Worm (Caenorhabditis elegans): ENCODE results near the gene svh-2.
A peak's percentile ranks its signal among the peaks of the same experiment; 100 is the strongest.

svh-2 gene

DNA sequence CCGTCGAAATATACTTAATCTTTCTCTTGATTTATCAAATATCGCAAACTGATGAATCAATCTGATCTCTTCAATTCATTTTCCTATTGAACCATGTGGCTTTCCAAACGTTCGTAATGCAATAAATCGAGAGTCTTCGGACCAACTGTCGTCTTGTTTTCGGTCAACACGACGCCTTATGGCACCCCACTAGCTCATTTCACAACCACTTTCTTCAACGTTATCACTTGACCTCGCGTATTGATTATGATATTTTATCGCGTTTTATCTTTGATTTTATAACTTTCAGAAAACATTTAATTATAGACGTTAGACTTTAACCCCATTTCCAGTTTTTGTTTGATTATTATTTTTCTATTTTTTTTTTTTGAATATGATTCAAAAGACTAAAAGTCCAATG is 43.3 kb upstream of the svh-2 start (continued):
- TF ChIP-seq nhr-11 (tag; optimal IDR thresholded peaks at IDR 0.05) (peak; percentile 24), dmd-6 (GFP tag; IDR thresholded peaks at IDR 0.05) (0 out of 2 replicates have a peak, but pooled peaks have one; percentile 7), pqm-1 (tag; optimal IDR thresholded peaks at IDR 0.05) (no peak), F37D6.2 (tag; optimal IDR thresholded peaks at IDR 0.05) (no peak)

DNA sequence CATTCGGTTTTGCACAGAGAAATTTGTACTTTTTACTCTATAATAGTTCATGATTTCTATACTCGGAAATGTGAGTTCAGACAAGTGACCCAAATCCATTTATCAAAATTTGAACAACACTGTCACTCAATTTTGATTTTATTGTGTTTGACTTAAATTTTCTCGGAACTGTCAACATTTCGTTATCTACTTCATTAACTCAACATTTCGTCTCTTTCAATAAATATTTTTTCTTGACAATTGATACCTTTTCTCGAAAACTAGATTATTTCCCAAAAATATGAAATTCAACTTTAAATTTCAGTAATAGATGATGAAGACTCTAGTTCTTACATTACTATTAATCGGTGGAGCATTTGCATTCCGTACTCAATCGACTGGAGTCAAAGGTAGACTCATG is 42.5 kb upstream of the svh-2 start, which contains the start of gene ttr-36:
TSS of gene ttr-36 (plus strand) at position 301 of the 400 bp plus-strand sequence.
- TF ChIP-seq spr-1 (tag; optimal IDR thresholded peaks at IDR 0.05): no peak
- TF ChIP-seq madf-9 (GFP tag; conservative IDR thresholded peaks at IDR 0.05): no peak
- TF ChIP-seq pqm-1 (tag; optimal IDR thresholded peaks at IDR 0.05): no peak
- TF ChIP-seq hif-1 (tag; optimal IDR thresholded peaks at IDR 0.05): no peak
- TF ChIP-seq arid-1 (GFP tag; conservative IDR thresholded peaks at IDR 0.05): no peak
- TF ChIP-seq mes-2 (tag; optimal IDR thresholded peaks at IDR 0.05; ENCODE audit: poor library complexity, severe bottlenecking): no peak
- TF ChIP-seq ceh-20 (GFP tag; IDR thresholded peaks at IDR 0.05): no peak
- TF ChIP-seq dmd-6 (GFP tag; IDR thresholded peaks at IDR 0.05): peak; percentile 39; the same call in 1 of the 2 replicates
- no peak for TF ChIP-seq nhr-6 (tag; optimal IDR thresholded peaks at IDR 0.05)
- no peak for TF ChIP-seq lin-1 (GFP tag; IDR thresholded peaks at IDR 0.05)
- no peak for TF ChIP-seq nhr-25 (tag; optimal IDR thresholded peaks at IDR 0.05; ENCODE audit: borderline replicate concordance, insufficient read depth)
- TF ChIP-seq spr-3 (GFP tag; optimal IDR thresholded peaks at IDR 0.05): no peak
- no peak for TF ChIP-seq saeg-2 (GFP tag; IDR thresholded peaks at IDR 0.05)
- TF ChIP-seq jun-1 (tag; optimal IDR thresholded peaks at IDR 0.05): no peak
- TF ChIP-seq nhr-42 (GFP tag; IDR thresholded peaks at IDR 0.05): no peak
- TF ChIP-seq daf-16 (GFP tag; optimal IDR thresholded peaks at IDR 0.05): no peak
- peak; percentile 68 for TF ChIP-seq daf-16 (tag; optimal IDR thresholded peaks at IDR 0.05)

DNA sequence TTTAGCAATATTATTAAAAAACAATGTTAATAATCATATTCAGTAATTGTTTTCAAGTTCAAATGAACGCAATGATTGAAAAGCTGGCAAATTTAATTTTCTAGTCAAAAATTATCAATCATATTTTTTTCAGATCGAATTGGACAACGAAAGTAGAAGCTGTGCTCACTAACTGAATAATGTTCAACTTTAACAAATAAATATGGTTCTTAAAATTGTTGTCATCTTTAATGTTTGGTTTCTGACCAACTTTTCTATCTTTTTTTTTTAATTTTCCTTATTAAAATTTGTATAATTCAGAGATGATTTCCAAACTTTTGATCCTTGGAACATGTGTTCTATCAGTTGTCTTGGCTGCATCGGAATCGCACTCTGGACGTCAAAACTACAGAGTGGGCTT is 41.1 kb upstream of the svh-2 start, which contains the start of gene ttr-35:
TSS of gene ttr-35 (plus strand) at position 301 of the 400 bp plus-strand sequence.
- TF ChIP-seq saeg-2 (GFP tag; IDR thresholded peaks at IDR 0.05) (no peak), ceh-44 (GFP tag; IDR thresholded peaks at IDR 0.05) (no peak), nhr-6 (tag; optimal IDR thresholded peaks at IDR 0.05) (no peak), vab-7 (GFP tag; IDR thresholded peaks at IDR 0.05) (no peak), egl-27 (tag; optimal IDR thresholded peaks at IDR 0.05) (no peak), ZK546.5 (tag; optimal IDR thresholded peaks at IDR 0.05) (no peak), pqm-1 (tag; optimal IDR thresholded peaks at IDR 0.05) (no peak), ceh-28 (tag; optimal IDR thresholded peaks at IDR 0.05) (no peak), sdz-12 (GFP tag; optimal IDR thresholded peaks at IDR 0.05) (no peak), Y75B8A.6 (GFP tag; IDR thresholded peaks at IDR 0.05) (no peak)

DNA sequence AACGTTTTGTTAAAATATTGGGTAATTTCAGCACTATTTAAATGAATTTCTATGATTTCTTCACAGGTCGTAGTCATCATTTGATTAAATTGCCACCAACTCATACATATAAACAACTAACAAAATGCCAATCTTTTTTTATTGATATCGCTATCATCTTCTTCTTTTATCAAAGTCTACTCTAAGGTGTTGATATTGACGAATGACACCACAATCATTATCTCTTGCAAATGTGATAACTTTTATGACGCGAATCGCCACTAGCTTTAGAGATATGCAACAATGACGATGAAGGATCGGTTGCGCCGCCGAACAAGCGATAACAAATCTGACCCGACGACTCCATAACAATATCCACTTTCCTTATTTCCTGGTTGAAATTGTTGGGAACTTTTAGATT is 38.6 kb upstream of the svh-2 start:
- TF ChIP-seq hlh-11 (tag; optimal IDR thresholded peaks at IDR 0.05) (peak; percentile 43), dmd-6 (GFP tag; IDR thresholded peaks at IDR 0.05) (peak; percentile 50), daf-16 (GFP tag; optimal IDR thresholded peaks at IDR 0.05) (peak in 1 of 2 experiments; percentile 6), daf-16 (tag; optimal IDR thresholded peaks at IDR 0.05) (peak; percentile 84), ceh-82 (tag; optimal IDR thresholded peaks at IDR 0.05) (no peak), dve-1 (tag; optimal IDR thresholded peaks at IDR 0.05; ENCODE audit: insufficient read depth) (peak; percentile 74), gei-8 (GFP tag; optimal IDR thresholded peaks at IDR 0.05) (no peak)

DNA sequence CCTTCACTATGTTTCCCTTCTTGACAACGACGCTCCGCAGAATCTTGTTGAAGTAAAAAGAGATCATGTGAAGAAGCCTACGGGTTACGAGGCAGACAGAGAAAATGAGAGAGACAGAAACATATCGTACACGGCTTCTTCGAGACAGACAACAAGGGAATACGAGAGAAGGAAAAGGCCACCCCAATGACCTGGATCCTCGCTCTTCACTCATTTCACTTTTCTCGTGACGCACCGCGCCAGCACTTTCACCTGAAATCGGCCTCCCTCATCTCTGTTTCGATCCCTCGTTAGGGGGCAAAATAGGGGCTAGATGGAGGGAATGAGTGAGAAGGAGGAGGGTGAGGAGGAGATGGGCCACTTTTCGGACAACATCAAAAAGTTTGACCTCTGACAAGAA is 37.8 kb upstream of the svh-2 start:
- TF ChIP-seq mdl-1 (tag; optimal IDR thresholded peaks at IDR 0.05) (peak in 1 of 2 experiments; percentile 22), hlh-11 (tag; optimal IDR thresholded peaks at IDR 0.05) (peak; percentile 50), ztf-11 (tag; optimal IDR thresholded peaks at IDR 0.05) (no peak), ceh-44 (GFP tag; IDR thresholded peaks at IDR 0.05) (no peak), nhr-41 (GFP tag; IDR thresholded peaks at IDR 0.05) (no peak), unc-130 (GFP tag; optimal IDR thresholded peaks at IDR 0.05) (no peak), nhr-6 (tag; optimal IDR thresholded peaks at IDR 0.05) (no peak), nhr-25 (tag; optimal IDR thresholded peaks at IDR 0.05; ENCODE audit: borderline replicate concordance, insufficient read depth) (peak; percentile 10), unc-62 (GFP tag; optimal IDR thresholded peaks at IDR 0.05 in 1 of 2) (peak in 1 of 2 experiments; percentile 3), unc-62 (tag; optimal IDR thresholded peaks at IDR 0.05) (no peak), aha-1 (tag) (peak; percentile 63), nhr-28 (tag; optimal IDR thresholded peaks at IDR 0.05) (peak; percentile 1), hlh-30 (tag; optimal IDR thresholded peaks at IDR 0.05; ENCODE audit: insufficient read depth) (peak; percentile 76), spr-1 (tag; optimal IDR thresholded peaks at IDR 0.05) (no peak), lin-13 (GFP tag; optimal IDR thresholded peaks at IDR 0.05) (no peak)
